Worm (Caenorhabditis elegans) whole organism, L4/young adult: ENCODE measurements around the gene ksr-1.

Experiments
- W03F9.2 ChIP-seq: fragments of 150-350 bp; optimal IDR thresholded peaks from 2 replicates; lab custom pipeline; 2014; ENCODE audit warnings: missing biosample characterization, missing genetic modification characterization
- him-1 ChIP-seq: sonication (generic microtip); optimal IDR thresholded peaks from 2 replicates; lab custom pipeline; 2016; ENCODE audit warnings: missing genotype, missing genetic modification reagents, missing genetic modification characterization, missing compliant biosample characterization

DNA sequence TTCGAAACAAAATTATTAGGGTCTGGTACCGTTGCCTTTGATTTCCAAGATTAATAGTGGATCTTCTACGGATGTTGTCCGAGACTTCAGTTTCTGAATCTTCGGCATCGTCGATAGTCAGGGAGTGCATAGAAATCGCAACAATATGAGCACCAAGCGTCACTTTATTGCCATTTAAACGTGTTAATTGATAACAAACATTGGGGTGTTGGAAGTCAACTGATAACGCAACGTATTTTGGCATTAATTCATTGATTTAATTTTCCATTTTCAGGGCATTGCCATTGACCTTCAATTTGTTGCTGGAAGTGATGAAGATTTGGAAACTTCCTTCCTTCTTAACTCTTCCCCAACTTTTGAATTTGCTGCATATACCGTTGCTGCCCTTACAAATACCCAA is 28.8 kb upstream of the ksr-1 start, which contains the start of gene kqt-2:
- no peak for TF ChIP-seq him-1 (tag; lab: Kevin White, UChicago)
- no peak for TF ChIP-seq W03F9.2
